Fruit fly (Drosophila melanogaster) Kc167 (cell line): Measurements from ENCODE around the gene Tb.

ENCODE experiments used
- Myc ChIP-seq: fragments of >200 bp; optimal IDR thresholded peaks from 2 replicates; lab custom pipeline; 2017; ENCODE audit warnings: missing external identifiers
- h ChIP-seq: fragments of >200 bp; optimal IDR thresholded peaks from 3 replicates; lab custom pipeline; 2018; ENCODE audit warnings: missing external identifiers
- insv ChIP-seq: fragments of >200 bp; optimal IDR thresholded peaks from 3 replicates; lab custom pipeline; 2018; ENCODE audit warnings: missing external identifiers
- psq ChIP-seq: fragments of >200 bp; optimal IDR thresholded peaks from 2 replicates; lab custom pipeline; 2017; ENCODE audit warnings: missing external identifiers

dm6 chr3R:26631334-26631919 lies 24.8 kb upstream of the Tb start, which contains the start of gene TwdlN:
- no peak for TF ChIP-seq insv
- no peak for TF ChIP-seq psq (lab: Kevin White, UChicago)
- no peak for TF ChIP-seq Myc (lab: Kevin White, UChicago)
- no peak for TF ChIP-seq h
